Fruit fly (Drosophila melanogaster): Measurements from ENCODE around the gene CG6028.

DNA sequence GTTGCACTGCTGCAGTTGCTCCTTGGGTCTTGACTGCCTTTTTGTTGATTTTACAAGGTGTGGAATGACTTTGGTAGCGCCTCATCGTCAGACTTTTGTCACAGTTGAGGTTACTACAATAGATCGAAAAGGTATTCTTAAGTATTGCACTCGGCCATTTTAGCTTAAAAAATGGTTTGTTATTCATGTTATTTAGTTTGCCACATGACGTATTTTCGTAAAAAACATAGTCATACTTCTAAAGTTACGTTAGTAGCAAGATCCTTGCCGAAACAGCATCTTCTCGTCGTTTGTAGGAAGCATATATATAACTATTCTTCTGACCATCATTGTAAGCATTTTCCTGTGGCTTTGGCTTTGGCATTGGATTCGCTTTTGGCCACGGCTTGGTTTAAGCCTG lies 45.9 kb downstream of the CG6028 start:
- TF ChIP-seq CG8478 (optimal IDR thresholded peaks at IDR 0.05) (no peak), CTCF (optimal IDR thresholded peaks at IDR 0.05) (no peak)
